Worm (Caenorhabditis elegans) whole organism, L2 larva: ENCODE results near the gene T16H12.3.

ENCODE experiments used
- ama-1 ChIP-seq: fragments of 150-350 bp; optimal IDR thresholded peaks from 2 replicates; lab custom pipeline; 2018; ENCODE audit warnings: inconsistent platforms
- nhr-12 ChIP-seq: fragments of 150-350 bp; optimal IDR thresholded peaks from 2 replicates; lab custom pipeline; 2014; ENCODE audit warnings: missing biosample characterization, missing genetic modification characterization
- nhr-237 ChIP-seq: fragments of 150-350 bp; optimal IDR thresholded peaks from 2 replicates; lab custom pipeline; 2014; ENCODE audit warnings: missing biosample characterization, missing genetic modification characterization
- ztf-11 ChIP-seq: sonication (generic microtip); optimal IDR thresholded peaks from 2 replicates; lab custom pipeline; 2017; ENCODE audit warnings: missing biosample characterization, missing genetic modification characterization

DNA sequence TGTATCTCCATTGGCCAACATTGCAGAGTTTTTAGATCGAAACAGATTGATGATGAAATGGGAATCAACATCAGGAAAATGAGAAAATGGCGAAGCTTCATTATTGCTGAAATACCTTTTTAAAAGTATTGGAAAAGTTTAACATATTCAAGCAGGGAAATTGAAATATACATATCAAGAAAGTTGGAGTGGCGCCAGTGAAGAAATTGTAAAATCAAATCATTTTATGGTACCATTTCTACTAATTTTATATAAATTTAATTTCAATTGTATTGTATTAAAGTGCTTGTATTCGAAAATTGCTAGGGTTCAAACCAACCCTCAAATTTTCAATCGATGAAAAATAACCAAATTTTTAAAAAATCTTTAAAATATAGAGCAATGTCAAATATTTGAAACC is 23.3 kb upstream of the T16H12.3 start, which contains the start of gene srt-55:
- TF ChIP-seq ztf-11 (tag; lab: Kevin White, UChicago) = no peak
- TF ChIP-seq nhr-237 (tag; lab: Kevin White, UChicago) = no peak
- TF ChIP-seq nhr-12 (tag; lab: Kevin White, UChicago) = no peak
- TF ChIP-seq ama-1 (lab: Kevin White, UChicago) = no peak
